Worm (Caenorhabditis elegans) whole organism, early embryonic: ENCODE results near the gene arrd-23.
A peak's percentile ranks its signal among the peaks of the same experiment; 100 is the strongest.

Source experiments
- B0310.2 ChIP-seq: sonication (generic microtip); optimal IDR thresholded peaks from 2 replicates; lab custom pipeline; 2016; ENCODE audit warnings: mild to moderate bottlenecking, missing genetic modification characterization, missing compliant biosample characterization
- F13C5.2 ChIP-seq: sonication (generic microtip); optimal IDR thresholded peaks from 2 replicates; lab custom pipeline; 2017; ENCODE audit warnings: mild to moderate bottlenecking, missing genetic modification characterization, inconsistent platforms, missing compliant biosample characterization
- aly-1 ChIP-seq: sonication (generic microtip); optimal IDR thresholded peaks from 2 replicates; lab custom pipeline; 2016; ENCODE audit warnings: missing genetic modification characterization, missing compliant biosample characterization
- ama-1 ChIP-seq: fragments of 150-350 bp; optimal IDR thresholded peaks from 2 replicates; lab custom pipeline; 2014
- ceh-13 ChIP-seq: fragments of 200-800 bp; sonication (Bioruptor generic); optimal IDR thresholded peaks from 2 replicates; lab custom pipeline; 2018; ENCODE audit warnings: mild to moderate bottlenecking, missing genetic modification characterization, missing compliant biosample characterization
- ceh-36 ChIP-seq: sonication (generic microtip); optimal IDR thresholded peaks from 2 replicates; lab custom pipeline; 2016; ENCODE audit warnings: missing genetic modification characterization, inconsistent platforms, missing compliant biosample characterization
- ets-7 ChIP-seq: sonication (generic microtip); optimal IDR thresholded peaks from 2 replicates; lab custom pipeline; 2016; ENCODE audit warnings: missing genotype, missing genetic modification characterization, missing compliant biosample characterization
- flt-1 ChIP-seq: fragments of 200-800 bp; sonication (Bioruptor generic); IDR thresholded peaks from 2 replicates; pipeline ENCODE4 v1.3.6; 2022; ENCODE audit warnings: missing genetic modification characterization, missing compliant biosample characterization
- hmbx-1 ChIP-seq: sonication (generic microtip); optimal IDR thresholded peaks from 2 replicates; lab custom pipeline; 2016; ENCODE audit warnings: mild to moderate bottlenecking, missing genetic modification characterization, missing compliant biosample characterization
- hmg-4 ChIP-seq: fragments of 200-800 bp; sonication (Bioruptor generic); optimal IDR thresholded peaks from 2 replicates; lab custom pipeline; 2018; ENCODE audit warnings: mild to moderate bottlenecking, missing genetic modification characterization, missing compliant biosample characterization
- hnd-1 ChIP-seq: sonication (generic microtip); optimal IDR thresholded peaks from 2 replicates; lab custom pipeline; 2016; ENCODE audit warnings: missing genetic modification characterization, missing compliant biosample characterization
- pes-1 ChIP-seq: fragments of 200-800 bp; sonication (Bioruptor generic); IDR thresholded peaks from 2 replicates; pipeline ENCODE4 v1.3.6; 2022; ENCODE audit warnings: missing genetic modification reagents, missing genetic modification characterization, missing compliant biosample characterization
- scrt-1 ChIP-seq: fragments of 200-800 bp; sonication (Bioruptor generic); IDR thresholded peaks from 2 replicates; pipeline ENCODE4 v1.3.6; 2022; ENCODE audit warnings: missing genetic modification characterization, missing compliant biosample characterization
- sea-1 ChIP-seq: fragments of 200-800 bp; sonication (Bioruptor generic); conservative IDR thresholded peaks from 2 replicates; pipeline ENCODE4 v1.3.6; 2022; ENCODE audit warnings: missing genetic modification characterization, missing compliant biosample characterization
- tbx-11 ChIP-seq: fragments of 200-800 bp; sonication (Bioruptor generic); IDR thresholded peaks from 2 replicates; pipeline ENCODE4 v1.3.6; 2022; ENCODE audit warnings: missing genetic modification characterization, missing compliant biosample characterization
- tbx-37 ChIP-seq: fragments of 200-800 bp; sonication (Bioruptor generic); conservative IDR thresholded peaks from 2 replicates; pipeline ENCODE4 v1.3.6; 2022; ENCODE audit warnings: missing genetic modification reagents, missing genetic modification characterization, missing compliant biosample characterization
- tra-4 ChIP-seq: sonication (generic microtip); optimal IDR thresholded peaks from 2 replicates; lab custom pipeline; 2017; ENCODE audit warnings: missing genetic modification characterization, missing compliant biosample characterization

Gene arrd-23

DNA sequence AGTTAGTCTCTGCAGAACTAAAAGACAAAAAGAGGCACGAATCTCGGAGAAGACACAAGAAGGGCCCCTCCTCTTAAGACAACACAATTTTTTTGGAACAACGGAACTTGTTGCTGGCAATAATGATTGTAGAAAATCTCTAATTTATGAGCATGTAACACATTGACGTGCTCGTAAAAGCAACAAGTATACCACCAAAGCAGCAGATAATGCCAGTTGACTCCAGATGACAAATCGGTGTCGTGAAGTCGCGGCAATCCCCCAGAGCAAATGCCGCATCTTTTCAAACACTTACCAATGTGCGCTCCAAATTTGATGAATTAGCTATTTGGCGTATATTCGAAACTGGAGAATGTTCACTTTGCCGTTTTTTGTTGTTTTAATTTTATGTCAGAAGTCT lies 21.5 kb upstream of the arrd-23 start:
- TF ChIP-seq aly-1 (tag; lab: Kevin White, UChicago) (no peak), ceh-13 (GFP tag; lab: Kevin White, UChicago) (no peak), sea-1 (GFP tag; lab: Robert Waterston, UW) (no peak), tra-4 (tag; lab: Kevin White, UChicago) (no peak), pes-1 (GFP tag; lab: Robert Waterston, UW) (no peak), ama-1 (lab: Kevin White, UChicago) (no peak), ets-7 (no peak), hmbx-1 (tag; lab: Kevin White, UChicago) (no peak), B0310.2 (tag; lab: Kevin White, UChicago) (no peak), F13C5.2 (tag; lab: Kevin White, UChicago) (no peak), hmg-4 (no peak), hnd-1 (tag; lab: Kevin White, UChicago) (no peak), tbx-37 (GFP tag; lab: Robert Waterston, UW) (no peak), ceh-36 (tag; lab: Kevin White, UChicago) (no peak), flt-1 (GFP tag; lab: Robert Waterston, UW) (no peak), scrt-1 (GFP tag; lab: Robert Waterston, UW) (no peak), tbx-11 (GFP tag; lab: Robert Waterston, UW) (no peak)

DNA sequence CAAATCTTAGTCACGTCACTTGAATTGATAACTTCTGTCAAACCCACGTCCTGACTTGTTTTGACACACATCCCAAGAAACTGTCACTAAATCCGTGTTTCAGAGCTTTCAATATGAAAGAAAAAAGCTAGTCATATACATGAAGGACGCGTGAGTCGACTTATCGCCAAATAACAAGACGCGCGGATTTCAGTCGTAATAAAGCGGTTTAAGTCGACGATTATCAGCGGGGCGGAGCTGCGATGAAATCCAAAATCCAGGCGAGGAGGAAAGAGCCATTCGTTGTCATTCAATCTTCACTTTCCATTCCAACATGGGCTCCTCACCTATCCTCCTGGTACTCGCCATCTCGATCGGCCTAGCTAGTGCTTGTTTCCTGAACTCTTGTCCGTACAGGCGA lies 20.0 kb upstream of the arrd-23 start, which contains the start of gene ntc-1:
TSS of gene ntc-1 (plus strand) at position 301 of the 400 bp plus-strand sequence.
- TF ChIP-seq tbx-11 (GFP tag; lab: Robert Waterston, UW) (no peak), tra-4 (tag; lab: Kevin White, UChicago) (no peak), F13C5.2 (tag; lab: Kevin White, UChicago) (no peak), ets-7 (no peak), B0310.2 (tag; lab: Kevin White, UChicago) (no peak), pes-1 (GFP tag; lab: Robert Waterston, UW) (no peak), sea-1 (GFP tag; lab: Robert Waterston, UW) (no peak), tbx-37 (GFP tag; lab: Robert Waterston, UW) (no peak), aly-1 (tag; lab: Kevin White, UChicago) (no peak), flt-1 (GFP tag; lab: Robert Waterston, UW) (no peak), hmbx-1 (tag; lab: Kevin White, UChicago) (no peak)

DNA sequence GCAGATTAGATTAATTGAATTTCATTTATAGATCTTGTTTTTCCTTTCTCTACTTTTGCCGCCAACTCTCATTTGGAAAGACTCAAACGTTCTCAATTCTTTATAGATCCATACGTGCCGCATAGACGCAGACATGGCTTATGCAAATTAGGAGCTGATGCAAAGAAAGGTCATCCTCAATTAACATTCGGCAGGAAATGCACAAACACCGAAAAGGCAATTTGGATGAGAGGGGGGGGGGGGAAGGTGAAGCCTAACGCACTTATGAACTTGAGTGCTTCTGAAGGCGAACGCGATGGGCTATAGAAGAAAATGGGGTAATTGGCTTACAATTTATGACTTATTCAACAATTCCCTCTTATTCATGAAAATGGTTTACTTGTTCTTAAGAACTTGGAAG lies 16.1 kb upstream of the arrd-23 start:
- no peak for TF ChIP-seq hnd-1 (tag; lab: Kevin White, UChicago)
- peak; percentile 3; the same call in 1 of the 2 replicates for TF ChIP-seq flt-1 (GFP tag; lab: Robert Waterston, UW)

DNA sequence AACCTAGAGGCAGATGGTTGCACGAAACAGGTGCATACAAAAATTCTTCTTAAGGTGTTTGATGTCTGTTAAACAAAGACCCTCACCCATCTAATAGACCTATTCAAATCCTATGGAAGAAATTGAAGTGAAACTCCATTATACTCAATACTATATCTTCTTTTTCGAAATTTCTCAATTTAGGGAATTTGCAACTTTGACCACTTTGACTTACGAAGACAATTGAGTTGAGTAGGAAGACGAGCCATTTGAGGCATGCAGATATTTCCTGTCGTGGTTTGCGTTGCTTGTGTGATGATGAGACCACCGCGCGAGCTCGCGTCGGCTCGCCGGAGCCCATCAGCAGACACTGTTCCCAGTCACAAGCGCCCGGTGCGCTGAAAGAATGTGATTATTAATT lies 15.1 kb upstream of the arrd-23 start:
- TF ChIP-seq B0310.2 (tag; lab: Kevin White, UChicago): no peak
- TF ChIP-seq ets-7: no peak
- TF ChIP-seq pes-1 (GFP tag; lab: Robert Waterston, UW): no peak
- TF ChIP-seq tra-4 (tag; lab: Kevin White, UChicago): no peak
- no peak for TF ChIP-seq tbx-11 (GFP tag; lab: Robert Waterston, UW)
- no peak for TF ChIP-seq hnd-1 (tag; lab: Kevin White, UChicago)
- no peak for TF ChIP-seq hmbx-1 (tag; lab: Kevin White, UChicago)
- no peak for TF ChIP-seq aly-1 (tag; lab: Kevin White, UChicago)
- no peak for TF ChIP-seq hmg-4
- no peak for TF ChIP-seq sea-1 (GFP tag; lab: Robert Waterston, UW)
- no peak for TF ChIP-seq F13C5.2 (tag; lab: Kevin White, UChicago)
- TF ChIP-seq ceh-36 (tag; lab: Kevin White, UChicago): no peak

DNA sequence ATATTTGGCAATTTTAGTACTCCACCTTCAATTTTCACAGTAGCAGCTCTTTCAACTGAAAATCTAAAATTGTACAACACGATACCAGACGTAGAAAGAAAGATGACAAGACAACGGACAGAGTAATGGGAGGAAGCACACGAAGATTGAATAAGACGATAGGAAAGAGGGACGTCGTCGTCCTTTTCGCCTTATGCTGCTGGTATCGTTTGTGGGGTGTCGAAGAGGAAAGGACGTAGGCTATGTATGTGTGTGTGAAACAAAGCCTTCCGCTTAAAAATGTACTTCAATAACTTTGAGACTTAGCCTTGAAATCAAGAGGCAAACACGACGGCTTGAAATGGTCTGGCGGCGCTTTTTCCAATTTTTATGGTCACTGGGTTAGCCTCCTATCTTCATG lies 13.0 kb upstream of the arrd-23 start:
- no peak for TF ChIP-seq sea-1 (GFP tag; lab: Robert Waterston, UW)
- TF ChIP-seq tbx-11 (GFP tag; lab: Robert Waterston, UW): no peak
- no peak for TF ChIP-seq tra-4 (tag; lab: Kevin White, UChicago)
- TF ChIP-seq hmbx-1 (tag; lab: Kevin White, UChicago): no peak
- no peak for TF ChIP-seq pes-1 (GFP tag; lab: Robert Waterston, UW)

DNA sequence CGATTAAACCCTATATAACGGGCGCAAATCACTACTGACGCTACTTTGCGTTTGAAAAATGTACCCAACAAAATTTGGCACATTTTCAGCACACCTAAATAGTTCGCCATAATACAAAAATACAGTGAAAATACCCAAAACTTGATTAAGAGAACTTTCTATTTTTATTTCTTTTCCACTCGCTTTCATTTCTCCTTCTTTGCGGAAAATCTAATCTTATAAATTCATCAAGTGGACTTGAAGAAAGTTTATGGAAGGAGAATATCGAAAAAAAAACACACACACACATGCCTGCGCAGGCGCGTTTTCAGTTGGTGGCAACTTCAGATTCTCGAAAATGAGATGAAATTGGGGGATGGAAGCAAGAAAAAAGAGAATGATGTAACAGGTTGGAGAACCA lies 10.5 kb upstream of the arrd-23 start:
- TF ChIP-seq flt-1 (GFP tag; lab: Robert Waterston, UW) (no peak), F13C5.2 (tag; lab: Kevin White, UChicago) (no peak), ets-7 (no peak), tbx-37 (GFP tag; lab: Robert Waterston, UW) (no peak), hnd-1 (tag; lab: Kevin White, UChicago) (no peak), ceh-13 (GFP tag; lab: Kevin White, UChicago) (no peak), tbx-11 (GFP tag; lab: Robert Waterston, UW) (no peak), hmg-4 (no peak), ama-1 (lab: Kevin White, UChicago) (no peak), aly-1 (tag; lab: Kevin White, UChicago) (no peak), sea-1 (GFP tag; lab: Robert Waterston, UW) (no peak), scrt-1 (GFP tag; lab: Robert Waterston, UW) (no peak), hmbx-1 (tag; lab: Kevin White, UChicago) (no peak), B0310.2 (tag; lab: Kevin White, UChicago) (no peak), ceh-36 (tag; lab: Kevin White, UChicago) (no peak), tra-4 (tag; lab: Kevin White, UChicago) (no peak), pes-1 (GFP tag; lab: Robert Waterston, UW) (no peak)

DNA sequence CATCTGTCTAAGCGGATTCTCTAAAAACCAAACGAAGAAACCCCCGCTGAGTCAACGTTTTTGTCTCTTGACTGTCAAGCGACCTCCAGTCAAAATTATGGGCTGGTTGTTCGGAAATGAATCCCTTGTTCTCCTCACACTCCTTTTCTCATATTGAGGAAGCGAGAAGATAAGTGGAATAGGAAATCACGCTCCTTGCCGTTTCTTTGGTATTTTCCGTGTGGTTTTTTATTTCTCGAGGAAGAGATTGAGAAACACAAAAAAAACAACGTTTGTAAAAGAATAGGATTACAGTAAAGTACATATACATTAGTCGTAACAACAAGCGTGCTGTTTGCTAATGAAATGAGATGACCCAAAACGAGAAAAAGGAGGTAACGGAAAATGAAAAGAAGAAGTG lies 8.8 kb upstream of the arrd-23 start, which contains the start of gene tsp-14:
TSS of gene tsp-14 (minus strand) at position 62 of the 400 bp plus-strand sequence.
- TF ChIP-seq hnd-1 (tag; lab: Kevin White, UChicago) (no peak), ceh-36 (tag; lab: Kevin White, UChicago) (no peak), ama-1 (lab: Kevin White, UChicago) (no peak), ceh-13 (GFP tag; lab: Kevin White, UChicago) (no peak), flt-1 (GFP tag; lab: Robert Waterston, UW) (no peak), hmg-4 (no peak), tra-4 (tag; lab: Kevin White, UChicago) (no peak), F13C5.2 (tag; lab: Kevin White, UChicago) (no peak), scrt-1 (GFP tag; lab: Robert Waterston, UW) (no peak), ets-7 (no peak), aly-1 (tag; lab: Kevin White, UChicago) (no peak), B0310.2 (tag; lab: Kevin White, UChicago) (no peak), hmbx-1 (tag; lab: Kevin White, UChicago) (no peak), pes-1 (GFP tag; lab: Robert Waterston, UW) (no peak)
